Worm (Caenorhabditis elegans): ENCODE results near the gene old-1.

DNA sequence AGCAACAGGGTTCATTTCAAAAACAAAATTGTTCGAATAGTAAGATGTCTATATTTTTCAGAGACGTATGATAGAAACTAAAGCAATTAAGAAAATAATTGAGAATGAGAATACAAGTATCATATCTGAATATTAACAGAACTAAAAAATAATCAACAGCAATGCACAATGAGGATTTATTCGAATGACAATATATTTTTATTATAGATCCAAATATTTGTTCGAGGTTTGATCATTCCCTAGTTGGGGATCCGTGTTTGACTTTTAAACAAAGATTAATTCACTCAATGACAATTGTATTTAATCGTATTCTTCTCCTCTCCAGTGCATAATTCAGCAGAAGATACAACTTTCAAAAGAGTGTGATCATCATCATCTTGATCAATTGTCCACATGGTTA is 6.4 kb downstream of the old-1 start, which contains the start of gene C08H9.18:
- TF ChIP-seq dao-5 (tag; optimal IDR thresholded peaks at IDR 0.05) (no peak), him-1 (tag; optimal IDR thresholded peaks at IDR 0.05) (no peak)

Data from whole organism, L4/young adult.